Worm (Caenorhabditis elegans): ENCODE measurements around the gene R10H10.3.
A peak's percentile ranks its signal among the peaks of the same experiment; 100 is the strongest.

Gene R10H10.3

ce11 chrIV:10374601-10375000, 13.7 kb upstream of the R10H10.3 start, which contains the start of gene mask-1:
TSS of gene mask-1 (plus strand) at chrIV:10374901.
- no peak for TF ChIP-seq mep-1 (tag; optimal IDR thresholded peaks at IDR 0.05)
- TF ChIP-seq cnd-1 (tag; optimal IDR thresholded peaks at IDR 0.05): no peak
- TF ChIP-seq nhr-28 (tag; optimal IDR thresholded peaks at IDR 0.05): no peak
- TF ChIP-seq elt-1 (tag; optimal IDR thresholded peaks at IDR 0.05; ENCODE audit: borderline replicate concordance, insufficient read depth): no peak
- TF ChIP-seq ceh-43 (GFP tag; optimal IDR thresholded peaks at IDR 0.05): no peak
- no peak for TF ChIP-seq ceh-83 (GFP tag; optimal IDR thresholded peaks at IDR 0.05)
- TF ChIP-seq pha-4 (tag; optimal IDR thresholded peaks at IDR 0.05): no peak
- no peak for TF ChIP-seq sem-2 (GFP tag; optimal IDR thresholded peaks at IDR 0.05)
- TF ChIP-seq unc-120 (tag; optimal IDR thresholded peaks at IDR 0.05; ENCODE audit: poor library complexity, severe bottlenecking): no peak
- TF ChIP-seq nhr-237 (tag; optimal IDR thresholded peaks at IDR 0.05): no peak

DNA sequence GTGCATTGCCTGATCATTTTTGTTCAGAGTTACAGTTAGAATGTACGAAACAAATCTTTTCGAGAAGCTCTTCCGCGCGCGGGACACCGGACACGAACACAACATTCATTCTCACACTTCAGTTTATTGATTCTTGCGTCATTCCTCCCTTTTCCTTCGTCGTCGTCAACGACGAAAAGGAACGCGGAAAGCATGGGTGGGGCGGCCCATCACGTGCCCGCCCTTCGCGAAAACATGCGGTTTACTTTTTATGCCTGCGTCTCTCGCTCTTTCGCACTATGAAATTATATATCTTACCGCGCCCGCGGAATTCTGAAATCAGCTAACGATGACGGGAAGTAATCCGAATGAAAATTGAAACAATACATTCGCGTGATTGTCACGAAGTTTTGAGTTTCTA, 7.7 kb upstream of the R10H10.3 start:
- TF ChIP-seq lin-32 (GFP tag; optimal IDR thresholded peaks at IDR 0.05) (no peak), nhr-237 (tag; optimal IDR thresholded peaks at IDR 0.05) (no peak), snpc-4 (tag; optimal IDR thresholded peaks at IDR 0.05) (no peak), lin-13 (tag; optimal IDR thresholded peaks at IDR 0.05) (no peak), zip-8 (tag; optimal IDR thresholded peaks at IDR 0.05) (no peak), mls-2 (tag; optimal IDR thresholded peaks at IDR 0.05) (no peak), sptf-1 (tag; optimal IDR thresholded peaks at IDR 0.05) (no peak), unc-120 (tag; optimal IDR thresholded peaks at IDR 0.05; ENCODE audit: poor library complexity, severe bottlenecking) (peak; percentile 6), unc-62 (GFP tag; optimal IDR thresholded peaks at IDR 0.05) (no peak), ceh-83 (GFP tag; optimal IDR thresholded peaks at IDR 0.05) (no peak), ham-2 (GFP tag; optimal IDR thresholded peaks at IDR 0.05) (peak; percentile 45), nhr-2 (tag; optimal IDR thresholded peaks at IDR 0.05) (no peak), bed-3 (GFP tag; optimal IDR thresholded peaks at IDR 0.05) (no peak), elt-1 (tag; optimal IDR thresholded peaks at IDR 0.05; ENCODE audit: borderline replicate concordance, insufficient read depth) (no peak), M03D4.4 (tag; optimal IDR thresholded peaks at IDR 0.05) (no peak), tbx-8 (GFP tag; optimal IDR thresholded peaks at IDR 0.05) (no peak), lsy-2 (tag; optimal IDR thresholded peaks at IDR 0.05) (no peak), pha-4 (tag; optimal IDR thresholded peaks at IDR 0.05) (peak; percentile 2), blmp-1 (tag; optimal IDR thresholded peaks at IDR 0.05) (no peak), ceh-43 (GFP tag; optimal IDR thresholded peaks at IDR 0.05) (no peak), mab-5 (tag; optimal IDR thresholded peaks at IDR 0.05) (no peak), sem-2 (GFP tag; optimal IDR thresholded peaks at IDR 0.05) (no peak), nhr-12 (tag; optimal IDR thresholded peaks at IDR 0.05) (no peak), nhr-28 (tag; optimal IDR thresholded peaks at IDR 0.05) (no peak), ces-1 (GFP tag; optimal IDR thresholded peaks at IDR 0.05) (peak; percentile 57), nhr-76 (tag; optimal IDR thresholded peaks at IDR 0.05) (no peak), cnd-1 (tag; optimal IDR thresholded peaks at IDR 0.05) (no peak), ztf-11 (tag; optimal IDR thresholded peaks at IDR 0.05) (peak; percentile 1), elt-3 (tag; optimal IDR thresholded peaks at IDR 0.05) (no peak), hlh-1 (tag; optimal IDR thresholded peaks at IDR 0.05) (no peak), unc-39 (tag; optimal IDR thresholded peaks at IDR 0.05) (no peak)

DNA sequence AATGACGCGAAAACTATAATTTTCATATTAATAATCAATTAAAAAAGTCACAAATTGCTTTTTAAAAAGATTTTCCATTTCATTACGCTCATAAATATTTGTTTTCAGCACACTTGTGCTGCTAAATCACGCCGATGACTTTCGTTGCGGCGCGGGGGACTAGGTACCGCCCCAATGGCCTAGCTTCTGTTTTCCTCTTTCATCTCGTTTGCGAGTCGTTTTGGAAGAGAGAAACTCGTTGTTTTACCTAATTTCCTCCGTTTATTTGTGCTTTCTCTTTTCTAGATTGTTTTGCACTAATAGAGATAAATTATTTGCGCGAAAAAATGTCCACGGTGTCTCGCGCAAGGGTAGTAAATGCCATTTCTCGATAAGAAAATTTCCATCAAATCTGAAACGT, 7.3 kb upstream of the R10H10.3 start:
- TF ChIP-seq sptf-1 (tag; optimal IDR thresholded peaks at IDR 0.05) (no peak), cnd-1 (tag; optimal IDR thresholded peaks at IDR 0.05) (no peak), bed-3 (GFP tag; optimal IDR thresholded peaks at IDR 0.05) (no peak), snpc-4 (tag; optimal IDR thresholded peaks at IDR 0.05) (no peak), mls-2 (tag; optimal IDR thresholded peaks at IDR 0.05) (no peak), lsy-2 (tag; optimal IDR thresholded peaks at IDR 0.05) (no peak), M03D4.4 (tag; optimal IDR thresholded peaks at IDR 0.05) (no peak), mab-5 (tag; optimal IDR thresholded peaks at IDR 0.05) (no peak), ces-1 (GFP tag; optimal IDR thresholded peaks at IDR 0.05) (no peak)

- no peak for TF ChIP-seq elt-1 (tag; optimal IDR thresholded peaks at IDR 0.05; ENCODE audit: borderline replicate concordance, insufficient read depth)
- TF ChIP-seq zip-8 (tag; optimal IDR thresholded peaks at IDR 0.05): no peak
- no peak for TF ChIP-seq sptf-1 (tag; optimal IDR thresholded peaks at IDR 0.05)
- TF ChIP-seq nhr-2 (tag; optimal IDR thresholded peaks at IDR 0.05): no peak
- TF ChIP-seq mep-1 (tag; optimal IDR thresholded peaks at IDR 0.05): no peak
These were observed 5.4 kb upstream of the R10H10.3 start for ce11 chrIV:10382894-10383293.

DNA sequence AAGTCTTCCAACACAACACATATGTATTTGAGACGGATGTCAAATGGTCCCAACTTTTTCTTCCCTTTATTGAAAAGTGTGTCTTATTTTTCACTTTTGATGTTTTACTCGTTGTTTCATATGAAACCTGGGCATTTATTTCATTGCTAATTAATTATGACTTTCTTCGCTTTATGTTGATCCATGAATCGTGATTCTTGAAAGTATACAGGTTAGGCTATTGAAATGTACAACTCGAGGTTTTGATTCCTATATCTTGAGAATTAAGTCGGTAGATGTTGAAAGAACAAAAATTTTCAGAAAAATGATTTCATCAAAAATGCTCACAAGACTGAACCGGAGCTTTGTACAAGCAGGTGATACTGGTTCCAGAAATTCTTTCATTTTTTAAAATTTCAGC, 1.2 kb upstream of the R10H10.3 start, which contains the start of gene nfu-1:
nfu-1 (plus strand) TSS at position 301 of the 400 bp plus-strand sequence.
- TF ChIP-seq blmp-1 (tag; optimal IDR thresholded peaks at IDR 0.05) (no peak), ztf-11 (tag; optimal IDR thresholded peaks at IDR 0.05) (no peak), elt-3 (tag; optimal IDR thresholded peaks at IDR 0.05) (no peak), ceh-83 (GFP tag; optimal IDR thresholded peaks at IDR 0.05) (no peak), unc-120 (tag; optimal IDR thresholded peaks at IDR 0.05; ENCODE audit: poor library complexity, severe bottlenecking) (no peak), mab-5 (tag; optimal IDR thresholded peaks at IDR 0.05) (no peak), ham-2 (GFP tag; optimal IDR thresholded peaks at IDR 0.05) (no peak), lsy-2 (tag; optimal IDR thresholded peaks at IDR 0.05) (no peak), bed-3 (GFP tag; optimal IDR thresholded peaks at IDR 0.05) (no peak), nhr-76 (tag; optimal IDR thresholded peaks at IDR 0.05) (no peak), sem-2 (GFP tag; optimal IDR thresholded peaks at IDR 0.05) (no peak), ceh-43 (GFP tag; optimal IDR thresholded peaks at IDR 0.05) (no peak), flh-1 (GFP tag; optimal IDR thresholded peaks at IDR 0.05) (no peak), nhr-12 (tag; optimal IDR thresholded peaks at IDR 0.05) (no peak)

Measured in whole organism, mixed stage, embryonic.